Worm (Caenorhabditis elegans): Measurements from ENCODE around the gene Y43B11AR.3.
A peak's percentile ranks its signal among the peaks of the same experiment; 100 is the strongest.

Y43B11AR.3 gene

ce11 chrIV:7084632-7085160 is 1.2 kb upstream of the Y43B11AR.3 start, which contains the start of gene rps-4 (continued):
- TF ChIP-seq Y79H2A.3 (GFP tag; conservative IDR thresholded peaks at IDR 0.05): no peak
- TF ChIP-seq egrh-3 (GFP tag; IDR thresholded peaks at IDR 0.05): no peak
- TF ChIP-seq ama-1 (optimal IDR thresholded peaks at IDR 0.05): no peak
- no peak for TF ChIP-seq ama-1 (GFP tag; optimal IDR thresholded peaks at IDR 0.05)
- no peak for TF ChIP-seq ceh-79 (tag; optimal IDR thresholded peaks at IDR 0.05)
- no peak for TF ChIP-seq die-1 (tag; optimal IDR thresholded peaks at IDR 0.05)
- peak; percentile 98 for TF ChIP-seq mcd-1 (GFP tag; IDR thresholded peaks at IDR 0.05)
- no peak for TF ChIP-seq hlh-26 (GFP tag; conservative IDR thresholded peaks at IDR 0.05)
- TF ChIP-seq madf-8 (GFP tag; conservative IDR thresholded peaks at IDR 0.05): peak; percentile 54
- peak; percentile 84 for TF ChIP-seq ztf-18 (tag; optimal IDR thresholded peaks at IDR 0.05)
- peak; percentile 94 for TF ChIP-seq F33H1.4 (GFP tag; IDR thresholded peaks at IDR 0.05)
- TF ChIP-seq Y53G8AR.9 (GFP tag; conservative IDR thresholded peaks at IDR 0.05): no peak
- TF ChIP-seq F22D6.2 (tag; optimal IDR thresholded peaks at IDR 0.05): no peak
- TF ChIP-seq snpc-3.4 (tag; optimal IDR thresholded peaks at IDR 0.05): peak; percentile 68
- TF ChIP-seq K11D2.4 (GFP tag; IDR thresholded peaks at IDR 0.05): peak; percentile 56; the same call in 1 of the 2 replicates
- peak; percentile 79 for TF ChIP-seq pbrm-1 (GFP tag; IDR thresholded peaks at IDR 0.05)
- peak; percentile 68 for TF ChIP-seq lsl-1 (GFP tag; optimal IDR thresholded peaks at IDR 0.05)
- peak; percentile 81 for TF ChIP-seq snpc-1.3 (tag; optimal IDR thresholded peaks at IDR 0.05; ENCODE audit: insufficient read depth)
- peak; percentile 88 for TF ChIP-seq dox-1 (GFP tag; IDR thresholded peaks at IDR 0.05)
- TF ChIP-seq xnd-1 (tag; optimal IDR thresholded peaks at IDR 0.05): no peak
- peak; percentile 61 for TF ChIP-seq hmg-1.2 (GFP tag; IDR thresholded peaks at IDR 0.05)
- peak; percentile 90 for TF ChIP-seq F23B12.7 (tag; optimal IDR thresholded peaks at IDR 0.05; ENCODE audit: insufficient read depth)
- no peak for TF ChIP-seq aptf-2 (GFP tag; conservative IDR thresholded peaks at IDR 0.05)
- TF ChIP-seq lin-35 (GFP tag; optimal IDR thresholded peaks at IDR 0.05): peak in 2 of 3 experiments; percentile 34 to 52
- TF ChIP-seq F52B5.7 (tag; optimal IDR thresholded peaks at IDR 0.05): no peak
- no peak for TF ChIP-seq ztf-22 (GFP tag; optimal IDR thresholded peaks at IDR 0.05)
- peak; percentile 66 for TF ChIP-seq tbp1 (GFP tag; optimal IDR thresholded peaks at IDR 0.05)
- TF ChIP-seq tbx-9 (tag; optimal IDR thresholded peaks at IDR 0.05; ENCODE audit: borderline replicate concordance): no peak
- TF ChIP-seq sdz-38 (tag; optimal IDR thresholded peaks at IDR 0.05): no peak
- TF ChIP-seq B0035.1 (tag; optimal IDR thresholded peaks at IDR 0.05): no peak
- TF ChIP-seq efl-1 (GFP tag; optimal IDR thresholded peaks at IDR 0.05): peak; percentile 52
- no peak for TF ChIP-seq hlh-12 (tag; optimal IDR thresholded peaks at IDR 0.05)
- TF ChIP-seq K12H6.12 (tag; optimal IDR thresholded peaks at IDR 0.05): peak; percentile 61
- no peak for TF ChIP-seq F55B11.4 (tag; optimal IDR thresholded peaks at IDR 0.05; ENCODE audit: borderline replicate concordance, insufficient read depth)
- no peak for TF ChIP-seq rpc-1 (optimal IDR thresholded peaks at IDR 0.05)
- TF ChIP-seq rpc-1 (tag; optimal IDR thresholded peaks at IDR 0.05): no peak
- TF ChIP-seq egl-18 (GFP tag; IDR thresholded peaks at IDR 0.05): no peak
- no peak for TF ChIP-seq lag-1 (GFP tag; IDR thresholded peaks at IDR 0.05)
- no peak for TF ChIP-seq F39B2.1 (GFP tag; IDR thresholded peaks at IDR 0.05)
- TF ChIP-seq nfyb-1 (GFP tag; IDR thresholded peaks at IDR 0.05): peak; percentile 82
- peak; percentile 37 for TF ChIP-seq snpc-4 (GFP tag; optimal IDR thresholded peaks at IDR 0.05)
- peak; percentile 60 to 88 (median 76) for TF ChIP-seq snpc-4 (tag; optimal IDR thresholded peaks at IDR 0.05)
- peak; percentile 45 for TF ChIP-seq hrde-1 (tag; optimal IDR thresholded peaks at IDR 0.05; ENCODE audit: borderline replicate concordance)
- TF ChIP-seq ztf-6 (GFP tag; IDR thresholded peaks at IDR 0.05): no peak
- no peak for TF ChIP-seq repo-1 (tag; optimal IDR thresholded peaks at IDR 0.05)
- no peak for TF ChIP-seq bed-2 (GFP tag; IDR thresholded peaks at IDR 0.05)
